Worm (Caenorhabditis elegans) whole organism, mixed stage, embryonic: ENCODE results near the gene C35D10.17.

Source experiments
- M03D4.4 ChIP-seq: sonication (generic microtip); optimal IDR thresholded peaks from 2 replicates; lab custom pipeline; 2017; ENCODE audit warnings: mild to moderate bottlenecking, missing genetic modification characterization, missing compliant biosample characterization
- bed-3 ChIP-seq: fragments of 200-800 bp; sonication (Bioruptor generic); optimal IDR thresholded peaks from 3 replicates; lab custom pipeline; 2018; ENCODE audit warnings: mild to moderate bottlenecking, missing genetic modification characterization, moderate library complexity, missing compliant biosample characterization
- blmp-1 ChIP-seq: fragments of 150-350 bp; optimal IDR thresholded peaks from 2 replicates; lab custom pipeline; 2014; ENCODE audit warnings: missing biosample characterization, missing genetic modification characterization
- ceh-39 ChIP-seq: fragments of 150-350 bp; optimal IDR thresholded peaks from 2 replicates; lab custom pipeline; 2014; ENCODE audit warnings: missing biosample characterization, missing genetic modification characterization
- ceh-43 ChIP-seq: fragments of 200-800 bp; sonication (Bioruptor generic); optimal IDR thresholded peaks from 2 replicates; lab custom pipeline; 2018; ENCODE audit warnings: mild to moderate bottlenecking, missing genetic modification characterization, moderate library complexity, missing compliant biosample characterization
- ceh-83 ChIP-seq: fragments of 200-800 bp; sonication (Bioruptor generic); optimal IDR thresholded peaks from 2 replicates; lab custom pipeline; 2018; ENCODE audit warnings: mild to moderate bottlenecking, missing genetic modification characterization, missing compliant biosample characterization
- ces-1 ChIP-seq: fragments of 150-350 bp; optimal IDR thresholded peaks from 2 replicates; lab custom pipeline; 2014; ENCODE audit warnings: missing biosample characterization, missing genetic modification reagents, missing genetic modification characterization
- cnd-1 ChIP-seq: fragments of 200-800 bp; sonication (Bioruptor generic); optimal IDR thresholded peaks from 2 replicates; lab custom pipeline; 2018; ENCODE audit warnings: mild to moderate bottlenecking, missing genetic modification characterization, missing compliant biosample characterization
- drap-1 ChIP-seq: fragments of 200-800 bp; sonication (Bioruptor generic); optimal IDR thresholded peaks from 3 replicates; lab custom pipeline; 2018; ENCODE audit warnings: mild to moderate bottlenecking, missing genetic modification characterization, missing compliant biosample characterization
- elt-1 ChIP-seq: sonication (generic microtip); optimal IDR thresholded peaks from 2 replicates; lab custom pipeline; 2017; ENCODE audit warnings: missing genetic modification characterization, mild to moderate bottlenecking, missing compliant biosample characterization, antibody characterized with exemption, moderate library complexity, borderline replicate concordance; ENCODE audit not compliant: insufficient read depth
- flh-1 ChIP-seq: fragments of 200-800 bp; sonication (Bioruptor generic); optimal IDR thresholded peaks from 2 replicates; lab custom pipeline; 2018; ENCODE audit warnings: mild to moderate bottlenecking, missing genetic modification characterization, moderate library complexity, missing compliant biosample characterization
- ham-2 ChIP-seq: fragments of 200-800 bp; sonication (Bioruptor generic); optimal IDR thresholded peaks from 2 replicates; lab custom pipeline; 2018; ENCODE audit warnings: mild to moderate bottlenecking, missing genetic modification characterization, missing compliant biosample characterization
- hlh-1 ChIP-seq: fragments of 150-350 bp; optimal IDR thresholded peaks from 2 replicates; lab custom pipeline; 2014; ENCODE audit warnings: missing biosample characterization, missing genetic modification reagents, missing genetic modification characterization
- lin-13 ChIP-seq: fragments of 150-350 bp; optimal IDR thresholded peaks from 2 replicates; lab custom pipeline; 2014; ENCODE audit warnings: missing biosample characterization, missing genetic modification characterization
- lin-32 ChIP-seq: fragments of 200-800 bp; sonication (Bioruptor generic); optimal IDR thresholded peaks from 2 replicates; lab custom pipeline; 2018; ENCODE audit warnings: mild to moderate bottlenecking, missing genetic modification characterization, missing compliant biosample characterization
- lsy-2 ChIP-seq: fragments of 150-350 bp; optimal IDR thresholded peaks from 2 replicates; lab custom pipeline; 2014; ENCODE audit warnings: missing biosample characterization, missing genetic modification characterization
- mab-5 ChIP-seq: fragments of 150-350 bp; optimal IDR thresholded peaks from 2 replicates; lab custom pipeline; 2014; ENCODE audit warnings: missing biosample characterization, missing genetic modification characterization
- mep-1 ChIP-seq: fragments of 150-350 bp; optimal IDR thresholded peaks from 2 replicates; lab custom pipeline; 2017; ENCODE audit warnings: missing biosample characterization, missing genetic modification reagents, missing genetic modification characterization, inconsistent platforms
- mls-2 ChIP-seq: sonication (generic microtip); optimal IDR thresholded peaks from 2 replicates; lab custom pipeline; 2016; ENCODE audit warnings: mild to moderate bottlenecking, missing genetic modification characterization, moderate library complexity, missing compliant biosample characterization
- nhr-12 ChIP-seq: fragments of 150-350 bp; optimal IDR thresholded peaks from 2 replicates; lab custom pipeline; 2014; ENCODE audit warnings: missing biosample characterization, missing genetic modification characterization
- nhr-2 ChIP-seq: fragments of 150-350 bp; optimal IDR thresholded peaks from 2 replicates; lab custom pipeline; 2014; ENCODE audit warnings: missing biosample characterization, missing genetic modification characterization
- nhr-237 ChIP-seq: fragments of 150-350 bp; optimal IDR thresholded peaks from 2 replicates; lab custom pipeline; 2014; ENCODE audit warnings: missing biosample characterization, missing genetic modification characterization
- nhr-28 ChIP-seq: fragments of 150-350 bp; optimal IDR thresholded peaks from 2 replicates; lab custom pipeline; 2014; ENCODE audit warnings: missing biosample characterization, missing genetic modification characterization
- pha-4 ChIP-seq: fragments of 150-350 bp; optimal IDR thresholded peaks from 2 replicates; lab custom pipeline; 2018; ENCODE audit warnings: missing biosample characterization, missing genetic modification reagents, missing genetic modification characterization
- sem-2 ChIP-seq: fragments of 200-800 bp; sonication (Bioruptor generic); optimal IDR thresholded peaks from 2 replicates; lab custom pipeline; 2018; ENCODE audit warnings: mild to moderate bottlenecking, missing genetic modification characterization, missing compliant biosample characterization
- snpc-4 ChIP-seq: fragments of 150-350 bp; optimal IDR thresholded peaks from 2 replicates; lab custom pipeline; 2014; ENCODE audit warnings: missing biosample characterization, missing genetic modification characterization
- sptf-1 ChIP-seq: sonication (generic microtip); optimal IDR thresholded peaks from 2 replicates; lab custom pipeline; 2017; ENCODE audit warnings: mild to moderate bottlenecking, missing genetic modification characterization, moderate library complexity, missing compliant biosample characterization
- tbx-8 ChIP-seq: fragments of 200-800 bp; sonication (Bioruptor generic); optimal IDR thresholded peaks from 2 replicates; lab custom pipeline; 2018; ENCODE audit warnings: mild to moderate bottlenecking, missing genetic modification characterization, moderate library complexity, missing compliant biosample characterization
- unc-120 ChIP-seq: sonication (generic microtip); optimal IDR thresholded peaks from 2 replicates; lab custom pipeline; 2017; ENCODE audit warnings: missing genetic modification characterization, missing compliant biosample characterization; ENCODE audit not compliant: poor library complexity, severe bottlenecking
- unc-39 ChIP-seq: fragments of 150-350 bp; optimal IDR thresholded peaks from 2 replicates; lab custom pipeline; 2014; ENCODE audit warnings: missing biosample characterization, missing genetic modification characterization
- unc-62 ChIP-seq: fragments of 150-350 bp; optimal IDR thresholded peaks from 2 replicates; lab custom pipeline; 2014; ENCODE audit warnings: missing biosample characterization, missing genetic modification reagents, missing genetic modification characterization
- zip-8 ChIP-seq: fragments of 150-350 bp; optimal IDR thresholded peaks from 2 replicates; lab custom pipeline; 2014; ENCODE audit warnings: missing biosample characterization, missing genetic modification characterization
- ztf-11 ChIP-seq: fragments of 150-350 bp; optimal IDR thresholded peaks from 2 replicates; lab custom pipeline; 2014; ENCODE audit warnings: missing biosample characterization, missing genetic modification characterization

The C35D10.17 gene

DNA sequence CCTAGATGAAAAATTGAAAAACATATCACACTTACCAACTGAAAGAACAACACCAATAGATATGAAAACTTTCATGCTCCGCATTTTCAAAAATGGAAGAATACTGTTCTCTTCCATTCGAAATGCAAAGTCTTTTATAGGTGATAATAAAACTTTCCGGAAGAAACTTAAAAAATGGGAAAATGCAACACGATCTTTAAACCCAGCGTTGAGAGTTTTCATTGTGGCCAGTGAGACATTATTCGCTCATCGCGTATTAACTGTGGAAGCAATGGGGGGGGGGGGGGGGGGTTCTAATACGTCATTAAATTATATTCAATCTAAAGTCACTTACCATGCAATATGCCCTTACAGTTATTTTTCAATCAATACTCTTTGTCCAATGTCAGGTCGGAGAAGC, 22.5 kb upstream of the C35D10.17 start, which contains the start of the genes clec-157 and fkh-5:
Gene clec-157 (minus strand): TSS at position 101 of the 400 bp plus-strand sequence.
Gene fkh-5 (plus strand): TSS at position 336 of the 400 bp plus-strand sequence.
- no peak for TF ChIP-seq hlh-1 (tag; lab: Kevin White, UChicago)
- TF ChIP-seq nhr-2 (tag; lab: Kevin White, UChicago): no peak
- TF ChIP-seq nhr-237: no peak
- no peak for TF ChIP-seq blmp-1 (tag; lab: Kevin White, UChicago)
- no peak for TF ChIP-seq mls-2 (tag; lab: Kevin White, UChicago)
- TF ChIP-seq ces-1 (GFP tag; lab: Kevin White, UChicago): no peak
- no peak for TF ChIP-seq M03D4.4 (tag; lab: Kevin White, UChicago)
- TF ChIP-seq snpc-4 (tag; lab: Kevin White, UChicago): no peak

DNA sequence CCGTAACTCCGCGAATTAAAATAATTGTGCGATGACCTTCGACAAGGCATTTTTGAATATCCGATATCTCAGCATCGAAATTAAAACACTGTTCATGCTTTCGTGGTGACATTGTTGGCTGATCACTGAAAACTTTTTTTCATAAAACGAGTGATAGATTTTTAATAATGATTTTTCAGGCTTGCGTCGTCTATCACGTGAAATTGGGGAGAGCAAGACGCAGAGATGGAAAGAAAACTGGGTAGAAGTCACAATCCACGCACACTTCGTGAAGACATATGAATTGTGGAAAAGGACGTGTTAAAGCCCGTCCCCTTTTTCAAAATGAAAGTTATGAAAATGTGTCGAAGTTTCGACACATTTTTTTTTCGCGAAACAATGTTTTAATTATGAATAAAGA, 17.1 kb upstream of the C35D10.17 start, which contains the start of gene nonu-1:
Gene nonu-1 (minus strand): TSS at position 169 of the 400 bp plus-strand sequence.
- TF ChIP-seq blmp-1 (tag; lab: Kevin White, UChicago): no peak
- TF ChIP-seq snpc-4 (tag; lab: Kevin White, UChicago): no peak
- no peak for TF ChIP-seq mep-1 (tag; lab: Kevin White, UChicago)

DNA sequence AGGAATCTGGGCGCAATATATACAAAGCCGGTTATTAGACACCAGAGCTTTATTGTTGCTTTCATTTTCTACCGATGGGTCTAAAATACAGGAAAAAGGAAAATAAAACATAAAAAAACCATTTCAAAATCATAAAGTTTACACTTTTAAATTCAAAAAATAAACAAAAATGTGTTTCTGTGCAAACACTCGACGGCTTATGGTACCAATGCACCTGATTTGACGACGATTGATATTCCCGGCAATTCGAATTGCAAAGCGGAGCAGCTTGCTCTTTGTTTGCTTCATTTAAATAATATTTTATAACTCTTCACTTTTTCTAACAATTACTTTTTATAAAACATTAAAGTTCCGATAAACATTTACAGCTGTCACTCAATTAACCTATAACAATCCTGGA, 16.7 kb upstream of the C35D10.17 start, which contains the start of gene F26A1.1:
Gene F26A1.1 (plus strand): TSS at position 369 of the 400 bp plus-strand sequence.
- TF ChIP-seq unc-39 (no peak), lsy-2 (tag; lab: Kevin White, UChicago) (peak; percentile 52), tbx-8 (GFP tag; lab: Kevin White, UChicago) (no peak), ces-1 (GFP tag; lab: Kevin White, UChicago) (peak; percentile 5), lin-32 (no peak), nhr-237 (peak; percentile 19), ztf-11 (tag; lab: Kevin White, UChicago) (no peak), pha-4 (peak; percentile 41), mep-1 (tag; lab: Kevin White, UChicago) (peak; percentile 23)

DNA sequence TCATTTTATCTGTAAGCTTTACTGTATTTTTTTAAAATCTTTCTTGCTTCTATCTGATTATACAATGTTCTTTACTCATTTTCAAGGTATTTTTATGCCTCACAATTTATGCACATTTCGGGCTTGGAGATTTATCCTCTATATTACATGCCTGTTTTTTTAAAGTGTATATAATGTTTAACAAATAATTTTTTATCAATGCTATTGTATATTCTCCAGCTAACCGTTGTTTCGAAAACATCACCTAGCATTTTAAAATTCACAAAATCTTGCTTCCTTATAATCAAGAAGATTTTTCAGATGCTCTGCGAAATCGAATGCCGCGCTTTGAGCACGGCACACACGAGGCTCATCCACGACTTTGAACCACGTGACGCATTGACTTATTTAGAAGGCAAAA, 14.8 kb upstream of the C35D10.17 start, which contains the start of gene ced-4:
Gene ced-4 (plus strand): TSS at position 301 of the 400 bp plus-strand sequence.
- no peak for TF ChIP-seq lin-32
- TF ChIP-seq lsy-2 (tag; lab: Kevin White, UChicago): no peak
- no peak for TF ChIP-seq sptf-1 (tag; lab: Kevin White, UChicago)
- no peak for TF ChIP-seq bed-3 (GFP tag; lab: Kevin White, UChicago)
- TF ChIP-seq sem-2: no peak
- TF ChIP-seq ceh-43 (GFP tag; lab: Kevin White, UChicago): no peak
- no peak for TF ChIP-seq nhr-28 (tag; lab: Kevin White, UChicago)
- no peak for TF ChIP-seq nhr-12
- no peak for TF ChIP-seq ham-2 (GFP tag; lab: Kevin White, UChicago)
- no peak for TF ChIP-seq zip-8

DNA sequence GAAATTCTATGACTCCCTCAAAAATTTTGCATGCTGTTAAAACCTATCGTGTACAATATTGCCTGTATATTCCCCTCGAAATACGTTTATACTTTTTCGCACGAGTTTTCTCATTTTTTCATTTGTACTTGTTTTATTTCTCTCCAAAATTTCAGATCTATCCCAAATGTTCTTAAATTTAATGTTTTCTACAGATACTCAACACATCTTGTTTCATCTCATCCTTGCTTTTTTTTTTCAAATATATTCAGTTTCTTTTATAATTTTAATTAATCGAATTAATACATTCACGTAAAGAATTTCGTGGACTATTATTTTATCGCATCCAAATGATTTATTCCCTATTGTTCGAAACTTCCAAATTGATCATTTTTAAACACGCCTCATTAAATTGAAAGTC, 11.9 kb upstream of the C35D10.17 start, which contains the start of gene C35D10.8:
Gene C35D10.8 (plus strand): TSS at position 301 of the 400 bp plus-strand sequence.
- TF ChIP-seq sptf-1 (tag; lab: Kevin White, UChicago): no peak
- TF ChIP-seq ceh-43 (GFP tag; lab: Kevin White, UChicago): no peak
- no peak for TF ChIP-seq ztf-11 (tag; lab: Kevin White, UChicago)
- no peak for TF ChIP-seq unc-62 (GFP tag; lab: Kevin White, UChicago)
- no peak for TF ChIP-seq bed-3 (GFP tag; lab: Kevin White, UChicago)
- no peak for TF ChIP-seq nhr-12
- no peak for TF ChIP-seq unc-120 (tag; lab: Kevin White, UChicago)
- no peak for TF ChIP-seq tbx-8 (GFP tag; lab: Kevin White, UChicago)
- TF ChIP-seq drap-1 (GFP tag; lab: Kevin White, UChicago): no peak
- no peak for TF ChIP-seq M03D4.4 (tag; lab: Kevin White, UChicago)
- TF ChIP-seq ceh-83 (GFP tag; lab: Kevin White, UChicago): no peak
- no peak for TF ChIP-seq nhr-237
- no peak for TF ChIP-seq unc-39
- TF ChIP-seq pha-4: no peak
- no peak for TF ChIP-seq ces-1 (GFP tag; lab: Kevin White, UChicago)
- TF ChIP-seq hlh-1 (tag; lab: Kevin White, UChicago): no peak
- TF ChIP-seq nhr-2 (tag; lab: Kevin White, UChicago): no peak

DNA sequence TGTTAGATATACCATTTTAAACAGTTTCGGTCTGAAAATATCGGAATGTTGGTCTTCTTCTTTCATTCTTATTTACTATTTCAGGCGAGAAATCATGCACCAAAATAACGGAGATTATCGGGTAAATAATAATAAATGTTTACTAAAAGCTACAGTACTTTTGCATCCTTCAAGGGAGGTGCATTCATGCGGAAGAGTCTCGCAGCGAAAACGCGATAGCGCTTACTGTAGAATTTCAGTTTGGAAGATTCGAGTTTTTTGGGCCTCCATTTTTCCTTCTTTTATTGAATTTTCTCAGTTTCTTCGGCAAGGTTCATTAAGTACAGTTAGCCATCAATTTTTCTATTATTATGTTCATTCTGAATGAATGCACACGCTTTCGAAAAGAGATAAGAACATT, 10.8 kb upstream of the C35D10.17 start, which contains the start of gene C35D10.7:
Gene C35D10.7 (plus strand): TSS at position 85 of the 400 bp plus-strand sequence.
- TF ChIP-seq drap-1 (GFP tag; lab: Kevin White, UChicago) (no peak), sem-2 (no peak), unc-39 (no peak), flh-1 (GFP tag; lab: Kevin White, UChicago) (no peak), lsy-2 (tag; lab: Kevin White, UChicago) (no peak), ceh-39 (tag; lab: Kevin White, UChicago) (no peak), ztf-11 (tag; lab: Kevin White, UChicago) (no peak), unc-120 (tag; lab: Kevin White, UChicago) (no peak), cnd-1 (no peak), lin-13 (tag; lab: Kevin White, UChicago) (no peak), hlh-1 (tag; lab: Kevin White, UChicago) (no peak), mab-5 (tag; lab: Kevin White, UChicago) (no peak), nhr-237 (no peak), elt-1 (no peak), ham-2 (GFP tag; lab: Kevin White, UChicago) (no peak), ceh-43 (GFP tag; lab: Kevin White, UChicago) (no peak)
